Worm (Caenorhabditis elegans) whole organism, L4/young adult: ENCODE results near the gene F14D7.12.

Experiments used
- W03F9.2 ChIP-seq: fragments of 150-350 bp; optimal IDR thresholded peaks from 2 replicates; lab custom pipeline; 2014; ENCODE audit warnings: missing biosample characterization, missing genetic modification characterization
- dao-5 ChIP-seq: sonication (generic microtip); optimal IDR thresholded peaks from 2 replicates; lab custom pipeline; 2016; ENCODE audit warnings: missing genotype, missing genetic modification characterization, moderate library complexity, missing compliant biosample characterization
- him-1 ChIP-seq: sonication (generic microtip); optimal IDR thresholded peaks from 2 replicates; lab custom pipeline; 2016; ENCODE audit warnings: missing genotype, missing genetic modification reagents, missing genetic modification characterization, missing compliant biosample characterization

F14D7.12 gene

ce11 chrV:14341672-14342071 is 41.9 kb downstream of the F14D7.12 start, which contains the start of gene F47B8.10:
Gene F47B8.10 (plus strand): TSS chrV:14341972.
- TF ChIP-seq W03F9.2 (tag; lab: Kevin White, UChicago): no peak
- TF ChIP-seq dao-5 (tag; lab: Kevin White, UChicago): no peak
- no peak for TF ChIP-seq him-1 (tag; lab: Kevin White, UChicago)

- TF ChIP-seq dao-5 (tag; lab: Kevin White, UChicago): no peak
- peak; percentile 59 for TF ChIP-seq him-1 (tag; lab: Kevin White, UChicago)
- peak; percentile 97 for TF ChIP-seq W03F9.2 (tag; lab: Kevin White, UChicago)
Observed at ce11 chrV:14347234-14347826, 47.5 kb downstream of the F14D7.12 start, which contains the start of gene cept-2. Gene cept-2 (plus strand): TSS chrV:14347766.
